Worm (Caenorhabditis elegans): ENCODE data around the gene cal-7.

ce11 chrV:9703549-9703948 lies 30.4 kb upstream of the cal-7 start:
- no peak for TF ChIP-seq dox-1 (GFP tag; IDR thresholded peaks at IDR 0.05)
- no peak for TF ChIP-seq ceh-40 (GFP tag; IDR thresholded peaks at IDR 0.05)
- no peak for TF ChIP-seq ztf-28 (GFP tag; IDR thresholded peaks at IDR 0.05)
- TF ChIP-seq nhr-27 (tag; optimal IDR thresholded peaks at IDR 0.05): no peak
- TF ChIP-seq madf-8 (GFP tag; conservative IDR thresholded peaks at IDR 0.05): peak; percentile 44
- no peak for TF ChIP-seq ama-1 (optimal IDR thresholded peaks at IDR 0.05)
- no peak for TF ChIP-seq ama-1 (GFP tag; optimal IDR thresholded peaks at IDR 0.05)
- no peak for TF ChIP-seq repo-1 (tag; optimal IDR thresholded peaks at IDR 0.05)
- no peak for TF ChIP-seq ztf-3 (GFP tag; optimal IDR thresholded peaks at IDR 0.05)
- no peak for TF ChIP-seq snpc-4 (GFP tag; optimal IDR thresholded peaks at IDR 0.05)
- no peak for TF ChIP-seq snpc-4 (tag; optimal IDR thresholded peaks at IDR 0.05)
- no peak for TF ChIP-seq nfyb-1 (GFP tag; IDR thresholded peaks at IDR 0.05)
- TF ChIP-seq ceh-58 (GFP tag; IDR thresholded peaks at IDR 0.05): no peak
- TF ChIP-seq nfya-2 (GFP tag; IDR thresholded peaks at IDR 0.05): no peak
